Fruit fly (Drosophila melanogaster): ENCODE measurements around the gene CG34453.
A peak's percentile ranks its signal among the peaks of the same experiment; 100 is the strongest.

Gene CG34453

DNA sequence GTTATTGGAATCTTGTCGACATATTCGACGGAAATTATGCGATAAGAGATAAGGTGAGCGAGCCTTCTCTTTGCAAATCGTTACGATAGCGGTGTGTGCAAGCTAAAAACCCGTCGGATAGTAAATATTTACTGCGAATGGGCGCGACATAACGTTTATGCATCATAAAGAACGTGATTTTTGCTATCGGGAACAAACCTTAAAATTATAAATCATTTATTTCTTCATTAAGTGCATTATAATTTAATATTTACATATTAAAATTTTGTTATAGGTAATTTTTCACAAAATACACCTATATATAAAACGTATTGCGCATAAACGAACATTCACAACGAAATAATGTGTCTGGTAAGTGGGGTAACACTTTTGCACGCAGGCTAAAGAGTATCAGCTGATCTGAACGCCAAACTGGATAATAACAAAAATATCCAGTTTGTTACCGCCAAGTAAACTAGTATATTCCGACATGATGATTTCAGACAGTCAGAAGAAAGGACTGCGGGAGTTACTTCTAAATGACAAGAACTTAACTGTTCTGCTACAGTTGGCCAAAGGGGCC is 27.3 kb downstream of the CG34453 start, which contains the start of the genes Gk1 and CG13876 (continued):
- TF ChIP-seq Hr39 (GFP tag; optimal IDR thresholded peaks at IDR 0.05) (no peak), Sox102F (GFP tag; optimal IDR thresholded peaks at IDR 0.05) (no peak), vri (GFP tag; optimal IDR thresholded peaks at IDR 0.05) (peak; percentile 92), svp (GFP tag) (peak; percentile 96), spab (GFP tag; optimal IDR thresholded peaks at IDR 0.05) (peak; percentile 90), CG9139 (GFP tag; optimal IDR thresholded peaks at IDR 0.05) (peak; percentile 96), CG3919 (GFP tag; optimal IDR thresholded peaks at IDR 0.05) (peak; percentile 94), Eip93F (GFP tag; optimal IDR thresholded peaks at IDR 0.05) (peak; percentile 91), pdm3 (GFP tag; optimal IDR thresholded peaks at IDR 0.05) (no peak), Ets96B (tag; optimal IDR thresholded peaks at IDR 0.05) (peak; percentile 98), fd85E (GFP tag; optimal IDR thresholded peaks at IDR 0.05) (peak; percentile 42), CG10669 (GFP tag; optimal IDR thresholded peaks at IDR 0.05) (peak; percentile 94), CG15336 (GFP tag; IDR thresholded peaks at IDR 0.05) (peak; percentile 98), ss (GFP tag; optimal IDR thresholded peaks at IDR 0.05) (peak; percentile 95 to 97), CG6163 (GFP tag; IDR thresholded peaks at IDR 0.05) (peak; percentile 97), CG1621 (tag; optimal IDR thresholded peaks at IDR 0.05) (peak; percentile 92), lz (GFP tag; optimal IDR thresholded peaks at IDR 0.05) (peak; percentile 84), CG31627 (GFP tag; optimal IDR thresholded peaks at IDR 0.05) (peak; percentile 75), CG10631 (GFP tag; optimal IDR thresholded peaks at IDR 0.05) (peak; percentile 96), achi (GFP tag; optimal IDR thresholded peaks at IDR 0.05) (peak; percentile 95), Sox14 (GFP tag; optimal IDR thresholded peaks at IDR 0.05) (peak; percentile 90), Blimp-1 (GFP tag; optimal IDR thresholded peaks at IDR 0.05) (peak; percentile 84), salr (GFP tag; optimal IDR thresholded peaks at IDR 0.05) (peak in 1 of 2 experiments; percentile 89), cyc (GFP tag; optimal IDR thresholded peaks at IDR 0.05) (peak; percentile 80), OdsH (GFP tag; optimal IDR thresholded peaks at IDR 0.05) (no peak), Lpt (GFP tag; optimal IDR thresholded peaks at IDR 0.05) (peak; percentile 94), eg (GFP tag; IDR thresholded peaks at IDR 0.05) (peak; percentile 98), CG11902 (GFP tag; optimal IDR thresholded peaks at IDR 0.05) (peak; percentile 73), Eip78C (GFP tag) (peak; percentile 98), Smox (GFP tag; optimal IDR thresholded peaks at IDR 0.05) (no peak), CG8319 (GFP tag; optimal IDR thresholded peaks at IDR 0.05) (no peak), CG32006 (GFP tag; optimal IDR thresholded peaks at IDR 0.05) (peak; percentile 96), CG8632 (GFP tag; optimal IDR thresholded peaks at IDR 0.05) (peak; percentile 96), fd59A (GFP tag; optimal IDR thresholded peaks at IDR 0.05) (peak; percentile 85), topi (GFP tag; optimal IDR thresholded peaks at IDR 0.05) (peak; percentile 91)

DNA sequence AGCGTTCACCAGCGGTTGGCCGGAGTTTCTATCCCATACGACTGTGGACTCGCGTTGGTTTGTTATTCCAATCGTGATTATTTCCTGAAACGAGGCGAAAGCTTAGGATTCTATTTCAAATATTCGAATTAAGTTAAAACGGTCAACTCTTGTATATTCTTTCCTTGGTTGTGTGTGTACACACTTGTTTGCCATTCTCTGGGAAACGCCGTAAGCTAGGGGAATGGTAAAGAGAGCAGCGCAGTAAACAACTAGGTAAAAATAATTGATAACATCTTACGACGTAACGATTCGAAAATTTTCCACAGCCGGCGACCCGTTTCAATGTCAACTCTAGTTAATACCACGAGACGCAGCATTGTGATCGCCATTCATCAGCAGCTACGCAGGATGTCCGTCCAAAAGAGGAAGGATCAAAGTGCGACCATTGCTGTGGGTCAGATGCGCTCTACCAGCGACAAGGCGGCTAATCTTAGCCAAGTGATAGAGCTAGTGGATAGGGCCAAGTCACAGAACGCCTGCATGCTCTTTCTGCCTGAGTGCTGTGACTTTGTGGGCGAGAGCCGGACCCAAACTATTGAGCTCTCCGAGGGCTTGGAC is 29.5 kb downstream of the CG34453 start, which contains the start of gene NitFhit:
Gene NitFhit (plus strand): TSS at position 195 of the 600 bp plus-strand sequence.
- TF ChIP-seq fkh (GFP tag; optimal IDR thresholded peaks at IDR 0.05) (peak; percentile 71), CG6276 (GFP tag; optimal IDR thresholded peaks at IDR 0.05) (no peak), svp (GFP tag) (peak; percentile 74), CG6808 (GFP tag; optimal IDR thresholded peaks at IDR 0.05) (peak; percentile 14), ss (GFP tag; optimal IDR thresholded peaks at IDR 0.05) (peak in 1 of 2 experiments; percentile 46)
